Worm (Caenorhabditis elegans): ENCODE measurements around the gene C32D5.10.

Gene C32D5.10

ce11 chrII:6347341-6348118 is 4.3 kb downstream of the C32D5.10 start, which contains the start of gene lgg-1:
lgg-1 (minus strand) TSS chrII:6347719.
- TF ChIP-seq nhr-25 (tag; optimal IDR thresholded peaks at IDR 0.05) (peak; percentile 55), elt-3 (tag; optimal IDR thresholded peaks at IDR 0.05) (no peak), peb-1 (tag; optimal IDR thresholded peaks at IDR 0.05) (no peak), nhr-237 (tag; optimal IDR thresholded peaks at IDR 0.05) (no peak), unc-39 (tag; optimal IDR thresholded peaks at IDR 0.05) (no peak), nhr-6 (tag; optimal IDR thresholded peaks at IDR 0.05) (peak; percentile 48), skn-1 (tag; optimal IDR thresholded peaks at IDR 0.05) (no peak), sma-3 (GFP tag; optimal IDR thresholded peaks at IDR 0.05) (peak; percentile 35), sma-9 (GFP tag; optimal IDR thresholded peaks at IDR 0.05) (peak; percentile 51), sma-9 (tag; optimal IDR thresholded peaks at IDR 0.05) (no peak), nhr-10 (tag; optimal IDR thresholded peaks at IDR 0.05) (no peak), aly-2 (tag; optimal IDR thresholded peaks at IDR 0.05) (no peak), unc-62 (GFP tag; optimal IDR thresholded peaks at IDR 0.05) (peak; percentile 14), egl-27 (tag; optimal IDR thresholded peaks at IDR 0.05) (peak; percentile 45), crh-2 (tag; optimal IDR thresholded peaks at IDR 0.05) (peak; percentile 51), ceh-82 (tag; optimal IDR thresholded peaks at IDR 0.05) (peak; percentile 28), nhr-21 (tag; optimal IDR thresholded peaks at IDR 0.05) (peak; percentile 50), F13H6.1 (tag; optimal IDR thresholded peaks at IDR 0.05) (no peak), nhr-12 (tag; optimal IDR thresholded peaks at IDR 0.05) (no peak), sem-4 (tag; optimal IDR thresholded peaks at IDR 0.05) (peak; percentile 9), fos-1 (tag; optimal IDR thresholded peaks at IDR 0.05) (peak; percentile 55), ztf-1 (GFP tag; conservative IDR thresholded peaks at IDR 0.05) (no peak), mdl-1 (tag; optimal IDR thresholded peaks at IDR 0.05) (peak; percentile 14 to 25), zag-1 (tag; optimal IDR thresholded peaks at IDR 0.05) (peak; percentile 71), mbf-1 (tag; optimal IDR thresholded peaks at IDR 0.05) (no peak), ZK546.5 (tag; optimal IDR thresholded peaks at IDR 0.05) (no peak), ztf-11 (tag; optimal IDR thresholded peaks at IDR 0.05) (no peak), blmp-1 (tag; optimal IDR thresholded peaks at IDR 0.05; ENCODE audit: insufficient read depth) (peak; percentile 83), R02D3.7 (tag; optimal IDR thresholded peaks at IDR 0.05) (no peak), snpc-4 (tag; optimal IDR thresholded peaks at IDR 0.05) (no peak), ama-1 (optimal IDR thresholded peaks at IDR 0.05) (peak; percentile 97), mab-5 (tag; optimal IDR thresholded peaks at IDR 0.05) (no peak), dmd-4 (tag; optimal IDR thresholded peaks at IDR 0.05) (no peak), lsy-2 (tag; optimal IDR thresholded peaks at IDR 0.05) (peak; percentile 36 to 59), unc-55 (GFP tag; optimal IDR thresholded peaks at IDR 0.05) (peak; percentile 68), lin-13 (GFP tag; optimal IDR thresholded peaks at IDR 0.05) (peak; percentile 15), nhr-23 (tag; optimal IDR thresholded peaks at IDR 0.05) (no peak), nhr-77 (tag; optimal IDR thresholded peaks at IDR 0.05) (no peak), ceh-16 (tag; optimal IDR thresholded peaks at IDR 0.05) (no peak), elt-1 (tag; optimal IDR thresholded peaks at IDR 0.05) (no peak), alr-1 (tag; optimal IDR thresholded peaks at IDR 0.05) (no peak), C34F6.9 (tag; optimal IDR thresholded peaks at IDR 0.05) (peak; percentile 81), nhr-11 (tag; optimal IDR thresholded peaks at IDR 0.05) (no peak), lin-39 (tag; optimal IDR thresholded peaks at IDR 0.05) (no peak), Y55F3AM.14 (GFP tag; optimal IDR thresholded peaks at IDR 0.05) (peak; percentile 36), lin-11 (tag; optimal IDR thresholded peaks at IDR 0.05) (peak; percentile 60), nhr-129 (tag; optimal IDR thresholded peaks at IDR 0.05) (peak; percentile 91), ztf-4 (tag; optimal IDR thresholded peaks at IDR 0.05) (no peak), gmeb-1 (tag; optimal IDR thresholded peaks at IDR 0.05) (no peak)
